Worm (Caenorhabditis elegans) whole organism, late embryonic: ENCODE measurements around the gene sop-2.

Source experiments
- K02D7.2 ChIP-seq: sonication (generic microtip); optimal IDR thresholded peaks from 2 replicates; lab custom pipeline; 2017; ENCODE audit warnings: mild to moderate bottlenecking, missing genetic modification characterization, missing compliant biosample characterization
- ceh-19 ChIP-seq: fragments of 200-800 bp; sonication (Bioruptor generic); optimal IDR thresholded peaks from 2 replicates; lab custom pipeline; 2018; ENCODE audit warnings: mild to moderate bottlenecking, missing genetic modification characterization, missing compliant biosample characterization
- ceh-45 ChIP-seq: fragments of 200-800 bp; sonication (Bioruptor generic); IDR thresholded peaks from 2 replicates; pipeline ENCODE4 v1.3.6; 2022; ENCODE audit warnings: missing genetic modification reagents, missing genetic modification characterization, missing compliant biosample characterization
- dve-1 ChIP-seq: sonication (generic microtip); optimal IDR thresholded peaks from 2 replicates; lab custom pipeline; 2017; ENCODE audit warnings: antibody characterized with exemption, mild to moderate bottlenecking, missing genetic modification characterization, missing compliant biosample characterization
- fkh-10 ChIP-seq: fragments of 150-350 bp; optimal IDR thresholded peaks from 2 replicates; lab custom pipeline; 2014; ENCODE audit warnings: missing biosample characterization, missing genetic modification reagents, missing genetic modification characterization
- hlh-13 ChIP-seq: fragments of 200-800 bp; sonication (Bioruptor generic); optimal IDR thresholded peaks from 2 replicates; lab custom pipeline; 2018; ENCODE audit warnings: mild to moderate bottlenecking, missing genetic modification characterization, missing compliant biosample characterization
- hlh-6 ChIP-seq: sonication (generic microtip); optimal IDR thresholded peaks from 2 replicates; lab custom pipeline; 2016; ENCODE audit warnings: missing genotype, missing genetic modification characterization, missing compliant biosample characterization
- odd-2 ChIP-seq: sonication (generic microtip); optimal IDR thresholded peaks from 2 replicates; lab custom pipeline; 2017; ENCODE audit warnings: antibody characterized with exemption, mild to moderate bottlenecking, missing genetic modification characterization, missing compliant biosample characterization
- pha-2 ChIP-seq: sonication (generic microtip); optimal IDR thresholded peaks from 2 replicates; lab custom pipeline; 2017; ENCODE audit warnings: mild to moderate bottlenecking, missing genetic modification characterization, missing compliant biosample characterization
- rnt-1 ChIP-seq: sonication (generic microtip); optimal IDR thresholded peaks from 2 replicates; lab custom pipeline; 2016; ENCODE audit warnings: missing genetic modification characterization, missing compliant biosample characterization
- sdc-2 ChIP-seq: sonication (generic microtip); optimal IDR thresholded peaks from 2 replicates; lab custom pipeline; 2016; ENCODE audit warnings: missing genotype, missing genetic modification characterization, missing compliant biosample characterization
- sox-4 ChIP-seq: sonication (generic microtip); optimal IDR thresholded peaks from 2 replicates; lab custom pipeline; 2017; ENCODE audit warnings: mild to moderate bottlenecking, missing genetic modification characterization, inconsistent platforms, missing compliant biosample characterization
- tbx-2 ChIP-seq: sonication (generic microtip); optimal IDR thresholded peaks from 2 replicates; lab custom pipeline; 2016; ENCODE audit warnings: missing genetic modification characterization, missing compliant biosample characterization
- zip-5 ChIP-seq: sonication (generic microtip); optimal IDR thresholded peaks from 2 replicates; lab custom pipeline; 2016; ENCODE audit warnings: missing genetic modification characterization, missing compliant biosample characterization

ce11 chrII:12369202-12369601 lies 29.5 kb downstream of the sop-2 start:
- no peak for TF ChIP-seq ceh-45
- TF ChIP-seq hlh-6 (tag; lab: Kevin White, UChicago), result no peak
- no peak for TF ChIP-seq rnt-1 (tag; lab: Kevin White, UChicago)
- no peak for TF ChIP-seq hlh-13 (GFP tag; lab: Kevin White, UChicago)
- TF ChIP-seq dve-1 (tag; lab: Kevin White, UChicago), result no peak
- TF ChIP-seq fkh-10 (GFP tag; lab: Kevin White, UChicago), result no peak
- no peak for TF ChIP-seq ceh-19
- no peak for TF ChIP-seq tbx-2 (tag; lab: Kevin White, UChicago)
- no peak for TF ChIP-seq sdc-2 (tag; lab: Kevin White, UChicago)
- no peak for TF ChIP-seq zip-5 (tag; lab: Kevin White, UChicago)
- no peak for TF ChIP-seq K02D7.2
- no peak for TF ChIP-seq odd-2 (tag; lab: Kevin White, UChicago)
- no peak for TF ChIP-seq pha-2 (tag; lab: Kevin White, UChicago)
- no peak for TF ChIP-seq sox-4 (tag; lab: Kevin White, UChicago)
